In the genomic region with DNA sequence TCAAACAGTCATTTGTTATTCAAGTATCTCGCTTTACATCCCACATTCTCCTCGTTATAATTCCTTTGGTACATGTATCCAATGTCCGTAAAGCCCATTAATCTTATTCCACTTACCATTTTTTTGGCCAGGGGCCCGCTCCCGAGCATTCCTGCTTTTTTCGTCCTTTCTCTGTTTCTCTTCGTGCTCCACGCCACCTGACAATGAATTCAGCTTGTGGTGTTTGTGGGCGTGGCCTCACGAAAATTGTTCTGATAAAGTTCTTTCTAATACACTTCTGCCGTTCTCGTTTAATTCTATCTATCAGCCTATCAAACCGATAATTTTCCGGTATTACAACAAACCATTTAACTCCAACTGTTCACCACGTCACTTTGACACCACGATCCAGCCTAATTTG, we compare ENCODE assay signal across 3 worm cellular contexts.
TF ChIP-seq lines count a peak whose summit lies in the region.

No protein-coding gene starts in this region.

TF ChIP-seq in whole organism, L3 larva, 47 proteins besides CTCF, POLR2A, EP300 and RAD21:
- TF ChIP-seq ama-1 (optimal IDR thresholded peaks at IDR 0.05; lab: Kevin White, UChicago) (peak; percentile 77), hmg-11 (tag; optimal IDR thresholded peaks at IDR 0.05; lab: Kevin White, UChicago) (peak; percentile 5), jun-1 (tag; optimal IDR thresholded peaks at IDR 0.05; lab: Kevin White, UChicago) (no peak), fos-1 (tag; optimal IDR thresholded peaks at IDR 0.05; lab: Kevin White, UChicago) (no peak), ceh-9 (tag; optimal IDR thresholded peaks at IDR 0.05; lab: Kevin White, UChicago) (no peak), lin-39 (tag; optimal IDR thresholded peaks at IDR 0.05; lab: Kevin White, UChicago) (no peak), nfya-1 (tag; optimal IDR thresholded peaks at IDR 0.05; lab: Kevin White, UChicago; ENCODE audit: insufficient read depth) (peak; percentile 21), nhr-76 (tag; optimal IDR thresholded peaks at IDR 0.05; lab: Kevin White, UChicago) (no peak), daf-12 (tag; optimal IDR thresholded peaks at IDR 0.05; lab: Kevin White, UChicago) (no peak), aly-2 (tag; optimal IDR thresholded peaks at IDR 0.05; lab: Kevin White, UChicago) (no peak), mdl-1 (tag; optimal IDR thresholded peaks at IDR 0.05; lab: Kevin White, UChicago) (no peak), fkh-10 (GFP tag; optimal IDR thresholded peaks at IDR 0.05; lab: Kevin White, UChicago) (no peak), elt-2 (tag; optimal IDR thresholded peaks at IDR 0.05; lab: Kevin White, UChicago) (peak; percentile 38)

TF ChIP-seq in whole organism, L4 larva, 104 proteins besides CTCF, POLR2A, EP300 and RAD21:
- TF ChIP-seq mes-2 (tag; optimal IDR thresholded peaks at IDR 0.05; lab: Kevin White, UChicago; ENCODE audit: poor library complexity, severe bottlenecking) (peak; percentile 2), hlh-11 (tag; optimal IDR thresholded peaks at IDR 0.05; lab: Kevin White, UChicago) (peak; percentile 27), Y75B8A.6 (GFP tag; IDR thresholded peaks at IDR 0.05; lab: Robert Waterston, UW) (no peak), dmd-6 (GFP tag; IDR thresholded peaks at IDR 0.05; lab: Robert Waterston, UW) (peak; percentile 41), ztf-7 (tag; optimal IDR thresholded peaks at IDR 0.05; lab: Kevin White, UChicago) (no peak), hlh-30 (tag; optimal IDR thresholded peaks at IDR 0.05; lab: Kevin White, UChicago; ENCODE audit: insufficient read depth) (peak; percentile 58), egl-27 (tag; optimal IDR thresholded peaks at IDR 0.05; lab: Kevin White, UChicago) (no peak), unc-62 (GFP tag; optimal IDR thresholded peaks at IDR 0.05 in 1 of 2; lab: Kevin White, UChicago) (peak in 1 of 2 experiments; percentile 50), unc-62 (tag; optimal IDR thresholded peaks at IDR 0.05; lab: Kevin White, UChicago) (no peak)

TF ChIP-seq in whole organism, young adult, 124 proteins besides CTCF, POLR2A, EP300 and RAD21:
- peak; percentile 14; the same call in 1 of the 2 replicates for TF ChIP-seq hmg-1.2 (GFP tag; IDR thresholded peaks at IDR 0.05; lab: Robert Waterston, UW)
- peak; percentile 13 for TF ChIP-seq nhr-80 (tag; optimal IDR thresholded peaks at IDR 0.05; lab: Kevin White, UChicago)
- TF ChIP-seq tlf-1 (GFP tag; optimal IDR thresholded peaks at IDR 0.05; lab: Kevin White, UChicago) = no peak
